Worm (Caenorhabditis elegans) whole organism, dauer: ENCODE data around the gene ceh-40.
"Not testable (repeated sequence)": the region's sequence is repeated elsewhere in the genome, so short reads cannot be mapped to it uniquely, and the experiment has no call there.

Experiments used
- unc-62 ChIP-seq: sonication (generic microtip); optimal IDR thresholded peaks from 2 replicates; lab custom pipeline; 2017; ENCODE audit warnings: missing biosample characterization, missing genetic modification reagents, missing genetic modification characterization

ceh-40 gene

ce11 chrX:12337846-12338490, 17.4 kb upstream of the ceh-40 start, which contains the start of gene srd-44:
TSS of gene srd-44 (plus strand) at chrX:12338440.
- no peak for TF ChIP-seq unc-62

- no peak for TF ChIP-seq unc-62
Measured at ce11 chrX:12335808-12336207, 15.2 kb upstream of the ceh-40 start, which contains the start of gene srd-48. TSS of gene srd-48 (plus strand) at chrX:12336108.

- TF ChIP-seq unc-62: no peak
Measured at ce11 chrX:12333479-12333878, 12.9 kb upstream of the ceh-40 start, which contains the start of gene srd-47. TSS of gene srd-47 (plus strand) at chrX:12333642.

ce11 chrX:12331795-12332194, 11.2 kb upstream of the ceh-40 start, which contains the start of gene srd-46:
TSS of gene srd-46 (plus strand) at chrX:12332095.
- no peak for TF ChIP-seq unc-62

ce11 chrX:12328676-12329075, 8.1 kb upstream of the ceh-40 start, which contains the start of gene srd-45:
TSS of gene srd-45 (plus strand) at chrX:12328976.
- TF ChIP-seq unc-62: no peak

ce11 chrX:12326424-12326823, 5.8 kb upstream of the ceh-40 start, which contains the start of gene srd-41:
TSS of gene srd-41 (plus strand) at chrX:12326724.
- TF ChIP-seq unc-62: no peak

ce11 chrX:12323439-12323838, 2.9 kb upstream of the ceh-40 start, which contains the start of gene srd-40:
TSS of gene srd-40 (plus strand) at chrX:12323739.
- TF ChIP-seq unc-62: no peak

ce11 chrX:12321357-12321756, 780 bp upstream of the ceh-40 start, which contains the start of gene F17A2.13:
TSS of gene F17A2.13 (plus strand) at chrX:12321657.
- no peak for TF ChIP-seq unc-62

ce11 chrX:12317560-12317959, 3.0 kb downstream of the ceh-40 start:
- TF ChIP-seq unc-62: no peak

- TF ChIP-seq unc-62: no peak
Measured at ce11 chrX:12315268-12315667, 5.3 kb downstream of the ceh-40 start, which contains the start of gene xtr-2. TSS of gene xtr-2 (plus strand) at chrX:12315568.

- no peak for TF ChIP-seq unc-62
Measured at ce11 chrX:12314395-12314794, 6.2 kb downstream of the ceh-40 start.

ce11 chrX:12313779-12314178, 6.8 kb downstream of the ceh-40 start:
- TF ChIP-seq unc-62: no peak

ce11 chrX:12308045-12308499, 12.5 kb downstream of the ceh-40 start, which contains the start of gene F17A2.16:
TSS of gene F17A2.16 (plus strand) at chrX:12308449.
- TF ChIP-seq unc-62: not testable (repeated sequence)

- TF ChIP-seq unc-62: no peak
Measured at ce11 chrX:12306565-12306964, 14.0 kb downstream of the ceh-40 start, which contains the start of gene phf-32. TSS of gene phf-32 (plus strand) at chrX:12306865.

- no peak for TF ChIP-seq unc-62
Measured at ce11 chrX:12304231-12304630, 16.3 kb downstream of the ceh-40 start.

- not testable (repeated sequence) for TF ChIP-seq unc-62
Measured at ce11 chrX:12302755-12303154, 17.8 kb downstream of the ceh-40 start, which contains the start of gene dot-1.3. TSS of gene dot-1.3 (minus strand) at chrX:12302855.

- no peak for TF ChIP-seq unc-62
Measured at ce11 chrX:12299834-12300233, 20.7 kb downstream of the ceh-40 start, which contains the start of gene W06D11.5. TSS of gene W06D11.5 (plus strand) at chrX:12300134.

ce11 chrX:12298324-12298723, 22.3 kb downstream of the ceh-40 start, which contains the start of gene W06D11.3:
TSS of gene W06D11.3 (plus strand) at chrX:12298683.
- TF ChIP-seq unc-62: no peak
